Worm (Caenorhabditis elegans) whole organism, young adult: ENCODE data around the gene vps-26.
A peak's percentile ranks its signal among the peaks of the same experiment; 100 is the strongest.

Experiments used
- B0261.1 ChIP-seq: sonication (generic microtip); optimal IDR thresholded peaks from 2 replicates; lab custom pipeline; 2016; ENCODE audit warnings: mild to moderate bottlenecking, missing genetic modification characterization, moderate library complexity, missing compliant biosample characterization
- C06A6.2 ChIP-seq: fragments of 200-800 bp; sonication (Bioruptor generic); conservative IDR thresholded peaks from 2 replicates; pipeline ENCODE4 v1.3.6; 2022; ENCODE audit warnings: missing genetic modification characterization, missing compliant biosample characterization
- D2030.7 ChIP-seq: fragments of 200-800 bp; sonication (Bioruptor generic); IDR thresholded peaks from 2 replicates; pipeline ENCODE4 v1.3.6; 2022; ENCODE audit warnings: missing genetic modification reagents, missing genetic modification characterization, missing compliant biosample characterization
- F22D6.2 ChIP-seq: sonication (generic microtip); optimal IDR thresholded peaks from 2 replicates; lab custom pipeline; 2016; ENCODE audit warnings: mild to moderate bottlenecking, missing genetic modification characterization, missing compliant biosample characterization
- F39B2.1 ChIP-seq: fragments of 200-800 bp; sonication (Bioruptor generic); IDR thresholded peaks from 2 replicates; pipeline ENCODE4 v1.3.6; 2022; ENCODE audit warnings: missing genetic modification reagents, missing genetic modification characterization, missing compliant biosample characterization
- K12H6.12 ChIP-seq: fragments of 200-800 bp; sonication (Bioruptor generic); optimal IDR thresholded peaks from 2 replicates; lab custom pipeline; 2018; ENCODE audit warnings: mild to moderate bottlenecking, missing genetic modification characterization, missing compliant biosample characterization
- T07F8.4 ChIP-seq: sonication (generic microtip); optimal IDR thresholded peaks from 2 replicates; lab custom pipeline; 2016; ENCODE audit warnings: mild to moderate bottlenecking, missing genetic modification characterization, moderate library complexity, missing compliant biosample characterization
- Y67H2A.10 ChIP-seq: fragments of 200-800 bp; sonication (Bioruptor generic); conservative IDR thresholded peaks from 2 replicates; pipeline ENCODE4 v1.3.6; 2022; ENCODE audit warnings: missing genetic modification reagents, missing genetic modification characterization, missing compliant biosample characterization
- Y95B8A.8 ChIP-seq: fragments of 200-800 bp; sonication (Bioruptor generic); IDR thresholded peaks from 2 replicates; pipeline ENCODE4 v1.3.6; 2022; ENCODE audit warnings: missing genetic modification reagents, missing genetic modification characterization, missing compliant biosample characterization
- akir-1 ChIP-seq: fragments of 200-800 bp; sonication (Bioruptor generic); optimal IDR thresholded peaks from 2 replicates; lab custom pipeline; 2018; ENCODE audit warnings: mild to moderate bottlenecking, missing genetic modification characterization, moderate library complexity, missing compliant biosample characterization
- aptf-2 ChIP-seq: fragments of 200-800 bp; sonication (Bioruptor generic); conservative IDR thresholded peaks from 2 replicates; pipeline ENCODE4 v1.3.6; 2022; ENCODE audit warnings: missing genetic modification reagents, missing genetic modification characterization, missing compliant biosample characterization
- attf-6 ChIP-seq: fragments of 200-800 bp; sonication (Bioruptor generic); IDR thresholded peaks from 2 replicates; pipeline ENCODE4 v1.3.6; 2022; ENCODE audit warnings: missing genetic modification reagents, missing genetic modification characterization, missing compliant biosample characterization
- bed-2 ChIP-seq: fragments of 200-800 bp; sonication (Bioruptor generic); IDR thresholded peaks from 2 replicates; pipeline ENCODE4 v1.3.6; 2022; ENCODE audit warnings: missing genetic modification reagents, missing genetic modification characterization, missing compliant biosample characterization
- cebp-1 ChIP-seq, 2 experiments: fragments of 200-800 bp in 1 of 2; sonication (Bioruptor generic) in 1 of 2; sonication (generic microtip) in 1 of 2; IDR thresholded peaks in 1 of 2; optimal IDR thresholded peaks in 1 of 2; 2 replicates each; pipeline versions ENCODE4 v1.3.6 to Lab custom; 2017 to 2022; ENCODE audit warnings: missing compliant biosample characterization in 2 of 2, missing genetic modification characterization in 2 of 2, mild to moderate bottlenecking in 1 of 2, missing genetic modification reagents in 1 of 2, moderate library complexity in 1 of 2
- dpl-1 ChIP-seq: fragments of 150-350 bp; optimal IDR thresholded peaks from 2 replicates; lab custom pipeline; 2014; ENCODE audit warnings: missing biosample characterization, missing genetic modification reagents, missing genetic modification characterization
- egl-18 ChIP-seq: fragments of 200-800 bp; sonication (Bioruptor generic); IDR thresholded peaks from 2 replicates; pipeline ENCODE4 v1.3.6; 2022; ENCODE audit warnings: missing genetic modification reagents, missing genetic modification characterization, missing compliant biosample characterization
- egrh-3 ChIP-seq: fragments of 200-800 bp; sonication (Bioruptor generic); IDR thresholded peaks from 2 replicates; pipeline ENCODE4 v1.3.6; 2022; ENCODE audit warnings: missing genetic modification reagents, missing genetic modification characterization, missing compliant biosample characterization
- ets-4 ChIP-seq: fragments of 200-800 bp; sonication (Bioruptor generic); optimal IDR thresholded peaks from 2 replicates; lab custom pipeline; 2018; ENCODE audit warnings: mild to moderate bottlenecking, missing genetic modification characterization, missing compliant biosample characterization
- fkh-3 ChIP-seq: sonication (generic microtip); optimal IDR thresholded peaks from 2 replicates; lab custom pipeline; 2016; ENCODE audit warnings: mild to moderate bottlenecking, missing genetic modification characterization, missing compliant biosample characterization
- him-1 ChIP-seq: sonication (generic microtip); optimal IDR thresholded peaks from 2 replicates; lab custom pipeline; 2016; ENCODE audit warnings: missing genotype, missing genetic modification reagents, missing genetic modification characterization, missing compliant biosample characterization
- hmg-20 ChIP-seq: fragments of 200-800 bp; sonication (Bioruptor generic); IDR thresholded peaks from 2 replicates; pipeline ENCODE4 v1.3.6; 2022; ENCODE audit warnings: missing genetic modification reagents, missing genetic modification characterization, missing compliant biosample characterization
- hrde-1 ChIP-seq: sonication (generic microtip); optimal IDR thresholded peaks from 2 replicates; lab custom pipeline; 2016; ENCODE audit warnings: missing genetic modification characterization, mild to moderate bottlenecking, missing compliant biosample characterization, moderate library complexity, missing genotype, missing genetic modification reagents, borderline replicate concordance
- lin-35 ChIP-seq, 3 experiments: fragments of 150-350 bp in 2 of 3; sonication (generic microtip) in 1 of 3; optimal IDR thresholded peaks; 2 replicates each; lab custom pipeline; 2014 to 2018; ENCODE audit warnings: missing biosample characterization in 3 of 3, missing genetic modification characterization in 3 of 3, missing genetic modification reagents in 3 of 3
- lin-54 ChIP-seq: fragments of 200-800 bp; sonication (Bioruptor generic); optimal IDR thresholded peaks from 2 replicates; lab custom pipeline; 2018; ENCODE audit warnings: mild to moderate bottlenecking, missing genetic modification characterization, missing compliant biosample characterization
- lir-1 ChIP-seq: fragments of 200-800 bp; sonication (Bioruptor generic); conservative IDR thresholded peaks from 2 replicates; pipeline ENCODE4 v1.3.6; 2022; ENCODE audit warnings: missing genetic modification reagents, missing genetic modification characterization, missing compliant biosample characterization
- lsl-1 ChIP-seq: fragments of 200-800 bp; sonication (Bioruptor generic); optimal IDR thresholded peaks from 2 replicates; lab custom pipeline; 2018; ENCODE audit warnings: mild to moderate bottlenecking, missing genetic modification characterization, moderate library complexity, missing compliant biosample characterization
- madf-3 ChIP-seq: fragments of 200-800 bp; sonication (Bioruptor generic); IDR thresholded peaks from 2 replicates; pipeline ENCODE4 v1.3.6; 2022; ENCODE audit warnings: missing genetic modification reagents, missing genetic modification characterization, missing compliant biosample characterization
- nhr-120 ChIP-seq: fragments of 200-800 bp; sonication (Bioruptor generic); IDR thresholded peaks from 2 replicates; pipeline ENCODE4 v1.3.6; 2022; ENCODE audit warnings: missing genetic modification characterization, missing compliant biosample characterization
- nhr-179 ChIP-seq: sonication (generic microtip); optimal IDR thresholded peaks from 2 replicates; lab custom pipeline; 2016; ENCODE audit warnings: mild to moderate bottlenecking, missing genetic modification characterization, missing compliant biosample characterization
- nhr-27 ChIP-seq: fragments of 200-800 bp; sonication (Bioruptor generic); optimal IDR thresholded peaks from 2 replicates; lab custom pipeline; 2018; ENCODE audit warnings: mild to moderate bottlenecking, missing genetic modification characterization, moderate library complexity, missing compliant biosample characterization
- pha-4 ChIP-seq: fragments of 150-350 bp; sonication (generic microtip); optimal IDR thresholded peaks from 2 replicates; lab custom pipeline; 2014; ENCODE audit warnings: missing biosample characterization, missing genetic modification reagents, missing genetic modification characterization
- rec-8 ChIP-seq, 2 experiments: sonication (generic microtip); optimal IDR thresholded peaks; 2 replicates each; lab custom pipeline; 2016; ENCODE audit warnings: mild to moderate bottlenecking in 2 of 2, missing genetic modification characterization in 2 of 2, missing genetic modification reagents in 2 of 2, missing genotype in 2 of 2, missing biosample characterization in 1 of 2, missing compliant biosample characterization in 1 of 2, moderate library complexity in 1 of 2
- sdz-38 ChIP-seq: sonication (generic microtip); optimal IDR thresholded peaks from 2 replicates; lab custom pipeline; 2016; ENCODE audit warnings: missing genotype, missing genetic modification characterization, missing compliant biosample characterization
- snpc-1.1 ChIP-seq: sonication (generic microtip); optimal IDR thresholded peaks from 2 replicates; lab custom pipeline; 2017; ENCODE audit warnings: missing genetic modification characterization, mild to moderate bottlenecking, missing compliant biosample characterization, antibody characterized with exemption, moderate library complexity, missing genotype, missing genetic modification reagents; ENCODE audit not compliant: insufficient read depth
- snpc-1.3 ChIP-seq: sonication (generic microtip); optimal IDR thresholded peaks from 2 replicates; lab custom pipeline; 2017; ENCODE audit warnings: missing genetic modification characterization, mild to moderate bottlenecking, missing compliant biosample characterization, antibody characterized with exemption, moderate library complexity, missing genotype, missing genetic modification reagents; ENCODE audit not compliant: insufficient read depth
- snpc-3.4 ChIP-seq: sonication (generic microtip); optimal IDR thresholded peaks from 2 replicates; lab custom pipeline; 2017; ENCODE audit warnings: missing genetic modification characterization, mild to moderate bottlenecking, missing compliant biosample characterization, antibody characterized with exemption, moderate library complexity, missing genotype, missing genetic modification reagents
- snpc-4 ChIP-seq, 5 experiments: fragments of 150-350 bp in 1 of 5; sonication (generic microtip) in 4 of 5; optimal IDR thresholded peaks; 2 replicates each; lab custom pipeline; 2014 to 2018; ENCODE audit warnings: missing genetic modification characterization in 5 of 5, missing biosample characterization in 3 of 5, antibody characterized with exemption in 2 of 5, mild to moderate bottlenecking in 2 of 5, missing compliant biosample characterization in 2 of 5, missing genotype in 2 of 5, moderate library complexity in 2 of 5, missing genetic modification reagents in 1 of 5
- somi-1 ChIP-seq: fragments of 200-800 bp; sonication (Bioruptor generic); optimal IDR thresholded peaks from 2 replicates; lab custom pipeline; 2018; ENCODE audit warnings: mild to moderate bottlenecking, missing genetic modification characterization, missing compliant biosample characterization
- tlf-1 ChIP-seq: fragments of 200-800 bp; sonication (Bioruptor generic); optimal IDR thresholded peaks from 2 replicates; lab custom pipeline; 2018; ENCODE audit warnings: mild to moderate bottlenecking, missing genetic modification characterization, missing compliant biosample characterization
- unc-130 ChIP-seq: sonication (generic microtip); optimal IDR thresholded peaks from 2 replicates; lab custom pipeline; 2016; ENCODE audit warnings: missing genetic modification reagents, missing genetic modification characterization, missing compliant biosample characterization
- zim-3 ChIP-seq: sonication (generic microtip); optimal IDR thresholded peaks from 2 replicates; lab custom pipeline; 2017; ENCODE audit warnings: mild to moderate bottlenecking, missing genetic modification characterization, moderate library complexity, missing compliant biosample characterization
- ztf-22 ChIP-seq: fragments of 200-800 bp; sonication (Bioruptor generic); optimal IDR thresholded peaks from 2 replicates; lab custom pipeline; 2018; ENCODE audit warnings: mild to moderate bottlenecking, missing genetic modification characterization, moderate library complexity, missing compliant biosample characterization
- ztf-26 ChIP-seq: sonication (generic microtip); optimal IDR thresholded peaks from 2 replicates; lab custom pipeline; 2017; ENCODE audit warnings: missing genetic modification characterization, missing compliant biosample characterization
- ztf-3 ChIP-seq: fragments of 200-800 bp; sonication (Bioruptor generic); optimal IDR thresholded peaks from 2 replicates; lab custom pipeline; 2018; ENCODE audit warnings: mild to moderate bottlenecking, missing genetic modification characterization, missing compliant biosample characterization
- ztf-6 ChIP-seq: fragments of 200-800 bp; sonication (Bioruptor generic); IDR thresholded peaks from 2 replicates; pipeline ENCODE4 v1.3.6; 2022; ENCODE audit warnings: missing genetic modification reagents, missing genetic modification characterization, missing compliant biosample characterization

vps-26 gene

ce11 chrIV:9322489-9322888 is 19.1 kb downstream of the vps-26 start (continued):
- no peak for TF ChIP-seq fkh-3 (tag; lab: Kevin White, UChicago)
- TF ChIP-seq snpc-4 (GFP tag; optimal IDR thresholded peaks at IDR 0.05; lab: Kevin White, UChicago), result no peak
- TF ChIP-seq snpc-4 (tag; optimal IDR thresholded peaks at IDR 0.05; lab: Kevin White, UChicago), result peak in 1 of 4 experiments; percentile 2
- TF ChIP-seq rec-8 (tag; optimal IDR thresholded peaks at IDR 0.05; lab: Kevin White, UChicago), result no peak
- TF ChIP-seq hrde-1, result no peak
- no peak for TF ChIP-seq K12H6.12 (tag; lab: Kevin White, UChicago)
- TF ChIP-seq ets-4, result no peak
- TF ChIP-seq snpc-1.3 (tag; lab: Kevin White, UChicago), result no peak
- no peak for TF ChIP-seq him-1 (tag; lab: Kevin White, UChicago)
- TF ChIP-seq ztf-26, result no peak
- TF ChIP-seq akir-1 (GFP tag; lab: Kevin White, UChicago), result no peak
- TF ChIP-seq ztf-6 (GFP tag; lab: Robert Waterston, UW), result no peak
- TF ChIP-seq hmg-20 (GFP tag; lab: Robert Waterston, UW), result no peak
- TF ChIP-seq tlf-1 (GFP tag; lab: Kevin White, UChicago), result no peak
- no peak for TF ChIP-seq unc-130 (GFP tag; lab: Kevin White, UChicago)
- TF ChIP-seq somi-1 (GFP tag; lab: Kevin White, UChicago), result no peak
- no peak for TF ChIP-seq snpc-3.4
- 0 out of 2 replicates have a peak, but pooled peaks have one; percentile 9 for TF ChIP-seq madf-3
- no peak for TF ChIP-seq bed-2 (GFP tag; lab: Robert Waterston, UW)
- no peak for TF ChIP-seq attf-6
- no peak for TF ChIP-seq lir-1
- TF ChIP-seq sdz-38 (tag; lab: Kevin White, UChicago), result no peak
- TF ChIP-seq ztf-3, result no peak
- TF ChIP-seq Y95B8A.8 (GFP tag; lab: Robert Waterston, UW), result no peak
- TF ChIP-seq lin-54, result peak; percentile 20
- TF ChIP-seq D2030.7 (GFP tag; lab: Robert Waterston, UW), result no peak
- no peak for TF ChIP-seq snpc-1.1 (tag; lab: Kevin White, UChicago)
- TF ChIP-seq lsl-1 (GFP tag; lab: Kevin White, UChicago), result peak; percentile 38
- no peak for TF ChIP-seq pha-4
- TF ChIP-seq Y67H2A.10 (GFP tag; lab: Robert Waterston, UW), result no peak
- TF ChIP-seq nhr-27 (tag; lab: Kevin White, UChicago), result no peak
- TF ChIP-seq nhr-120 (GFP tag; lab: Robert Waterston, UW), result no peak
- no peak for TF ChIP-seq zim-3

ce11 chrIV:9321039-9321851 is 20.3 kb downstream of the vps-26 start, which contains the start of the genes F49C12.12 and vha-17:
TSS of gene F49C12.12 (minus strand) at chrIV:9321089.
TSS of gene vha-17 (plus strand) at chrIV:9321801.
- no peak for TF ChIP-seq ztf-22 (GFP tag; lab: Kevin White, UChicago)
- TF ChIP-seq K12H6.12 (tag; lab: Kevin White, UChicago), result no peak
- TF ChIP-seq B0261.1 (tag; lab: Kevin White, UChicago), result no peak
- no peak for TF ChIP-seq F39B2.1 (GFP tag; lab: Robert Waterston, UW)
- peak; percentile 33 for TF ChIP-seq him-1 (tag; lab: Kevin White, UChicago)
- TF ChIP-seq egrh-3 (GFP tag; lab: Robert Waterston, UW), result no peak
- TF ChIP-seq lin-54, result peak; percentile 25
- no peak for TF ChIP-seq T07F8.4 (tag; lab: Kevin White, UChicago)
- no peak for TF ChIP-seq dpl-1 (GFP tag; lab: Kevin White, UChicago)
- no peak for TF ChIP-seq egl-18 (GFP tag; lab: Robert Waterston, UW)
- no peak for TF ChIP-seq C06A6.2
- no peak for TF ChIP-seq lin-35 (GFP tag; optimal IDR thresholded peaks at IDR 0.05; lab: Kevin White, UChicago)
- no peak for TF ChIP-seq nhr-179
- peak; percentile 82 for TF ChIP-seq cebp-1 (GFP tag; IDR thresholded peaks at IDR 0.05; lab: Robert Waterston, UW)
- TF ChIP-seq cebp-1 (tag; optimal IDR thresholded peaks at IDR 0.05; lab: Kevin White, UChicago), result peak; percentile 98
- no peak for TF ChIP-seq ztf-3
- TF ChIP-seq aptf-2 (GFP tag; lab: Robert Waterston, UW), result no peak
- TF ChIP-seq nhr-27 (tag; lab: Kevin White, UChicago), result no peak
- TF ChIP-seq F22D6.2 (tag; lab: Kevin White, UChicago), result no peak
